Worm (Caenorhabditis elegans): Measurements from ENCODE around the gene sru-4.

- TF ChIP-seq F13C5.2 (tag; optimal IDR thresholded peaks at IDR 0.05) (no peak), tbx-37 (GFP tag; conservative IDR thresholded peaks at IDR 0.05) (no peak)
These were observed 30.8 kb upstream of the sru-4 start, which contains the start of gene F38E11.6 for ce11 chrIV:9467418-9467817.

All from whole organism, early embryonic.